Worm (Caenorhabditis elegans) whole organism, L1 larva: ENCODE results near the gene Y116A8C.467.

Experiments used
- alr-1 ChIP-seq: fragments of 200-800 bp; sonication (Bioruptor generic); optimal IDR thresholded peaks from 2 replicates; lab custom pipeline; 2018; ENCODE audit warnings: borderline replicate concordance, mild to moderate bottlenecking, missing genetic modification characterization, missing compliant biosample characterization
- dpl-1 ChIP-seq, 3 experiments: fragments of 150-350 bp in 2 of 3; sonication (generic microtip) in 1 of 3; optimal IDR thresholded peaks; 2 replicates each; lab custom pipeline; 2014 to 2017; ENCODE audit warnings: missing biosample characterization in 3 of 3, missing genetic modification characterization in 3 of 3, missing genetic modification reagents in 3 of 3
- egl-27 ChIP-seq, 2 experiments: fragments of 150-350 bp in 1 of 2; sonication (generic microtip); optimal IDR thresholded peaks; 3 replicates each; lab custom pipeline; 2017 to 2018; ENCODE audit warnings: missing biosample characterization in 2 of 2, missing genetic modification characterization in 2 of 2, missing genetic modification reagents in 2 of 2
- ets-5 ChIP-seq: fragments of 200-800 bp; sonication (Bioruptor generic); IDR thresholded peaks from 2 replicates; pipeline ENCODE4 v1.3.6; 2022; ENCODE audit warnings: missing genetic modification characterization, missing compliant biosample characterization
- lin-13 ChIP-seq: fragments of 150-350 bp; optimal IDR thresholded peaks from 2 replicates; lab custom pipeline; 2014; ENCODE audit warnings: missing biosample characterization, missing genetic modification reagents, missing genetic modification characterization
- nhr-11 ChIP-seq: fragments of 150-350 bp; optimal IDR thresholded peaks from 2 replicates; lab custom pipeline; 2014; ENCODE audit warnings: missing biosample characterization, missing genetic modification characterization
- nhr-28 ChIP-seq: fragments of 150-350 bp; optimal IDR thresholded peaks from 2 replicates; lab custom pipeline; 2014; ENCODE audit warnings: missing biosample characterization, missing genetic modification characterization
- pqm-1 ChIP-seq: sonication (generic microtip); optimal IDR thresholded peaks from 3 replicates; lab custom pipeline; 2017; ENCODE audit warnings: missing biosample characterization, missing genetic modification characterization
- rnt-1 ChIP-seq: sonication (generic microtip); optimal IDR thresholded peaks from 2 replicates; lab custom pipeline; 2016; ENCODE audit warnings: mild to moderate bottlenecking, missing genetic modification characterization, moderate library complexity, missing compliant biosample characterization
- xbp-1 ChIP-seq: sonication (generic microtip); optimal IDR thresholded peaks from 2 replicates; lab custom pipeline; 2016; ENCODE audit warnings: missing genetic modification characterization, missing compliant biosample characterization

DNA sequence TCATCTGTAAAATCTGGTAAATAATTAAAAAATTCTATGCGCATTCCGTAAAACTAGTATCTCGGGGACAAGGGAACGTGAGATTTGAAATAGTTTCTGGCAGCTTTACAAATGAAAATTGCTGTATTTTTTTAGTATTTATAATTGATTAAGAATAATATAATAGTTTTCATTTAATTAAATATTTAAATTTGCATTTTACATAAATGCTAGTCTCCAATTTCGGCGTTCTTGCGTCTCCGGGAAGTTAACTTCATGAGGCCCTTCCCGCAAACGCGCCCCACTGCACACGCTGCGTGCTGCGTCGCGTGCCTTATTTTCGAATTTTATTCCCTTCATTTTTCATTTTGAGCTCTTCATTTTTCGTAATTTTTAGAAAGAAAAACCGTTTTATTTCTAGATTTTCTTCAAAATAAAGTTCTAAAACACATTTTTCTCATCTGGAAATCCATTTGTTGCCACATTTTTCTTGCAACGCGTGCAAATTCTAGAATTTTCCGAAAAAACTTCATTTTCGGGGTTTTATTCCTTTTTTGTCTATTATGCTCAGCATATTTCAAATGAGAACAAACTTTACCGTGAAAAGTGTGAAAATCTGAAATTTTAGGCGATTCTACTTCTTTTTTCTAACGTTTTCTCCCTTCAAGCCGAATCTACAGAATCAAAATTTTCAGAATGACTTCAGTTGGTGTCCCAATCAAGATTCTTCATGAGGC lies 23.9 kb upstream of the Y116A8C.467 start, which contains the start of the genes snx-13 and snr-1:
- TF ChIP-seq pqm-1 (tag; lab: Kevin White, UChicago) = no peak
- peak; percentile 89 for TF ChIP-seq rnt-1 (tag; lab: Kevin White, UChicago)
- no peak for TF ChIP-seq ets-5 (GFP tag; lab: Robert Waterston, UW)
- no peak for TF ChIP-seq nhr-28 (tag; lab: Kevin White, UChicago)
- TF ChIP-seq egl-27 (tag; optimal IDR thresholded peaks at IDR 0.05; lab: Kevin White, UChicago) = no peak
- TF ChIP-seq xbp-1 = peak; percentile 87
- TF ChIP-seq alr-1 (tag; lab: Kevin White, UChicago) = no peak
- TF ChIP-seq lin-13 (GFP tag; lab: Kevin White, UChicago) = peak; percentile 55
- no peak for TF ChIP-seq nhr-11 (tag; lab: Kevin White, UChicago)
- peak; percentile 63 to 69 (median 64) for TF ChIP-seq dpl-1 (GFP tag; optimal IDR thresholded peaks at IDR 0.05; lab: Kevin White, UChicago)
